Worm (Caenorhabditis elegans) whole organism, young adult: Measurements from ENCODE around the gene F29A7.3.

Experiments
- ZK185.1 ChIP-seq: sonication (generic microtip); optimal IDR thresholded peaks from 2 replicates; lab custom pipeline; 2016; ENCODE audit warnings: mild to moderate bottlenecking, missing genetic modification characterization, missing compliant biosample characterization; ENCODE audit not compliant: poor library complexity, severe bottlenecking
- ama-1 ChIP-seq, 3 experiments: fragments of 150-350 bp in 1 of 3; sonication (generic microtip) in 2 of 3; optimal IDR thresholded peaks; 2 replicates each; lab custom pipeline; 2014 to 2018; ENCODE audit warnings: missing biosample characterization in 2 of 3, missing genetic modification characterization in 2 of 3, missing genetic modification reagents in 2 of 3
- aptf-2 ChIP-seq: fragments of 200-800 bp; sonication (Bioruptor generic); conservative IDR thresholded peaks from 2 replicates; pipeline ENCODE4 v1.3.6; 2022; ENCODE audit warnings: missing genetic modification reagents, missing genetic modification characterization, missing compliant biosample characterization
- madf-8 ChIP-seq: fragments of 200-800 bp; sonication (Bioruptor generic); conservative IDR thresholded peaks from 2 replicates; pipeline ENCODE4 v1.3.6; 2022; ENCODE audit warnings: missing genetic modification reagents, missing genetic modification characterization, missing compliant biosample characterization
- mxl-1 ChIP-seq: sonication (generic microtip); optimal IDR thresholded peaks from 2 replicates; lab custom pipeline; 2016; ENCODE audit warnings: missing genetic modification characterization, missing compliant biosample characterization
- nfyb-1 ChIP-seq: fragments of 200-800 bp; sonication (Bioruptor generic); IDR thresholded peaks from 2 replicates; pipeline ENCODE4 v1.3.6; 2022; ENCODE audit warnings: missing genetic modification reagents, missing genetic modification characterization, missing compliant biosample characterization
- pha-4 ChIP-seq: fragments of 150-350 bp; sonication (generic microtip); optimal IDR thresholded peaks from 2 replicates; lab custom pipeline; 2014; ENCODE audit warnings: missing biosample characterization, missing genetic modification reagents, missing genetic modification characterization
- sea-2 ChIP-seq: fragments of 200-800 bp; sonication (Bioruptor generic); IDR thresholded peaks from 2 replicates; pipeline ENCODE4 v1.3.6; 2022; ENCODE audit warnings: missing genetic modification characterization, missing compliant biosample characterization
- snpc-4 ChIP-seq, 5 experiments: fragments of 150-350 bp in 1 of 5; sonication (generic microtip) in 4 of 5; optimal IDR thresholded peaks; 2 replicates each; lab custom pipeline; 2014 to 2018; ENCODE audit warnings: missing genetic modification characterization in 5 of 5, missing biosample characterization in 3 of 5, antibody characterized with exemption in 2 of 5, mild to moderate bottlenecking in 2 of 5, missing compliant biosample characterization in 2 of 5, missing genotype in 2 of 5, moderate library complexity in 2 of 5, missing genetic modification reagents in 1 of 5
- tlf-1 ChIP-seq: fragments of 200-800 bp; sonication (Bioruptor generic); optimal IDR thresholded peaks from 2 replicates; lab custom pipeline; 2018; ENCODE audit warnings: mild to moderate bottlenecking, missing genetic modification characterization, missing compliant biosample characterization
- unc-62 ChIP-seq: fragments of 150-350 bp; optimal IDR thresholded peaks from 2 replicates; lab custom pipeline; 2014; ENCODE audit warnings: missing biosample characterization, missing genetic modification reagents, missing genetic modification characterization

ce11 chrII:2783380-2783779 is 30.3 kb downstream of the F29A7.3 start:
- TF ChIP-seq mxl-1 (tag; lab: Kevin White, UChicago) (no peak), ama-1 (optimal IDR thresholded peaks at IDR 0.05; lab: Kevin White, UChicago) (no peak), ama-1 (GFP tag; optimal IDR thresholded peaks at IDR 0.05; lab: Kevin White, UChicago) (no peak), unc-62 (GFP tag; lab: Kevin White, UChicago) (no peak), ZK185.1 (tag; lab: Kevin White, UChicago) (no peak), tlf-1 (no peak), madf-8 (GFP tag; lab: Robert Waterston, UW) (no peak), nfyb-1 (GFP tag; lab: Robert Waterston, UW) (no peak), sea-2 (GFP tag; lab: Robert Waterston, UW) (no peak), pha-4 (tag; lab: Kevin White, UChicago) (no peak), snpc-4 (GFP tag; optimal IDR thresholded peaks at IDR 0.05; lab: Kevin White, UChicago) (no peak), snpc-4 (tag; optimal IDR thresholded peaks at IDR 0.05; lab: Kevin White, UChicago) (no peak), aptf-2 (no peak)
